Fruit fly (Drosophila melanogaster) whole organism, adult: Measurements from ENCODE around the gene Ugt305A1.

Experiments used
- CG11617 ChIP-seq: fragments of 200-800 bp; sonication (Bioruptor generic); optimal IDR thresholded peaks from 2 replicates; lab custom pipeline; 2017; ENCODE audit warnings: mild to moderate bottlenecking, missing biosample characterization, missing genetic modification reagents, missing genetic modification characterization
- CG12768 ChIP-seq: fragments of 200-800 bp; sonication (Bioruptor generic); optimal IDR thresholded peaks from 2 replicates; lab custom pipeline; 2017; ENCODE audit warnings: missing biosample characterization, missing genetic modification characterization, mild to moderate bottlenecking, moderate library complexity, missing genetic modification reagents
- CG1620 ChIP-seq: fragments of 200-800 bp; sonication (Bioruptor generic); optimal IDR thresholded peaks from 2 replicates; lab custom pipeline; 2016; ENCODE audit warnings: missing biosample characterization, missing genetic modification characterization
- CG33017 ChIP-seq: fragments of 200-800 bp; sonication (Bioruptor generic); optimal IDR thresholded peaks from 2 replicates; lab custom pipeline; 2018; ENCODE audit warnings: missing biosample characterization, mild to moderate bottlenecking, missing genetic modification characterization, moderate library complexity
- CG7045 ChIP-seq: fragments of 200-800 bp; sonication (Bioruptor generic); optimal IDR thresholded peaks from 2 replicates; lab custom pipeline; 2017; ENCODE audit warnings: missing biosample characterization, mild to moderate bottlenecking, missing genetic modification characterization
- CG7101 ChIP-seq: fragments of 200-800 bp; sonication (Bioruptor generic); optimal IDR thresholded peaks from 2 replicates; lab custom pipeline; 2018; ENCODE audit warnings: missing biosample characterization, mild to moderate bottlenecking, missing genetic modification characterization, moderate library complexity
- Clk ChIP-seq: fragments of 200-800 bp; sonication (Bioruptor generic); optimal IDR thresholded peaks from 2 replicates; lab custom pipeline; 2017; ENCODE audit warnings: missing biosample characterization, missing genetic modification characterization
- Crg-1 ChIP-seq: fragments of 200-800 bp; sonication (Bioruptor generic); optimal IDR thresholded peaks from 2 replicates; lab custom pipeline; 2016; ENCODE audit warnings: missing biosample characterization, missing genetic modification characterization
- Hr96 ChIP-seq: fragments of 200-800 bp; sonication (Bioruptor generic); optimal IDR thresholded peaks from 2 replicates; lab custom pipeline; 2016; ENCODE audit warnings: missing biosample characterization, missing genetic modification characterization
- Mnt ChIP-seq: fragments of 200-800 bp; sonication (Bioruptor generic); optimal IDR thresholded peaks from 2 replicates; lab custom pipeline; 2016; ENCODE audit warnings: missing biosample characterization, mild to moderate bottlenecking, missing genetic modification characterization
- cic ChIP-seq: fragments of 200-800 bp; sonication (Bioruptor generic); optimal IDR thresholded peaks from 2 replicates; lab custom pipeline; 2017; ENCODE audit warnings: missing biosample characterization, mild to moderate bottlenecking, missing genetic modification characterization, moderate library complexity
- pad ChIP-seq: fragments of 200-800 bp; sonication (Bioruptor generic); optimal IDR thresholded peaks from 3 replicates; lab custom pipeline; 2017; ENCODE audit warnings: missing biosample characterization, missing genetic modification characterization, mild to moderate bottlenecking, moderate library complexity, missing genetic modification reagents
- toe ChIP-seq: fragments of 200-800 bp; sonication (Bioruptor generic); optimal IDR thresholded peaks from 2 replicates; lab custom pipeline; 2016; ENCODE audit warnings: missing biosample characterization, missing genetic modification characterization

DNA sequence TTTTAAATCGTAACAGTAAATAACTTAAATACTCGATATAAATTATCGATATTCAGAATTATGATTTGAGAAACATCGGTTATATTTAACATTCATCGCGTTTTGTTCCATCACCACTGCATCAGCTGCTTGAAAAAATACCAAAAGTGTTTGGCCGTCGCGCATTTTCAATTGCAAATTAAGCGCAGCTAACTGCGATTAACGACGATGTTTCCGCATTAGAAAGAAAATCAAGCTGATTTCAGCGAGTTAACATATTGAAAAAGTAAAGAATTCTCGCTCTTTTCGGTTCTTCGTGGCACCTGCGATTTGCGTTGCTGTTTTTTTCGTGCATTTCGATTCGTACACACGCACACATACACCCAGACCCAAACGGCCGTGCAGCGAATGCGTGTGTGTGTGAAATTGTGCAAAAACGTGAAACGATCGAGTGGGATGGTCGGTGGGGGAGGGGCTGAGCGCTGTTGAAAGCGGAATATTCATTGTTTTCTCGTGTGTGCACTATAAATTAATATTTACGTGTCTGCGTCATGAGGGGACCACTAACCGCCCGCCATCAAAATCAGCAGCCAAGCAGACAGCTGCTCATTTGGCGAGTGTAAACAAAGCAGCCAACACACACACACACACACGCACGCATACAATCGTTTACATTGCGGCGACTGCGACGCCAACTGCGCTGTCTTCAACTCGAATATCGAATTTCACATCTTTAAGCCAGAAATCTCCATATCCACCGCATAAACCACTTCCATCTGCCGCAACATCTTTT lies 48.7 kb downstream of the Ugt305A1 start, which contains the start of gene Ack:
- TF ChIP-seq CG7045, result no peak
- no peak for TF ChIP-seq CG7101
- TF ChIP-seq toe (GFP tag; lab: Kevin White, UChicago), result peak; percentile 16
- TF ChIP-seq Crg-1 (GFP tag; lab: Kevin White, UChicago), result no peak
- peak; percentile 58 for TF ChIP-seq cic (GFP tag; lab: Kevin White, UChicago)
- peak; percentile 45 for TF ChIP-seq CG12768 (GFP tag; lab: Kevin White, UChicago)
- TF ChIP-seq pad (GFP tag; lab: Kevin White, UChicago), result no peak
- peak; percentile 51 for TF ChIP-seq CG11617 (GFP tag; lab: Kevin White, UChicago)
- TF ChIP-seq CG33017 (tag; lab: Kevin White, UChicago), result no peak
- no peak for TF ChIP-seq Hr96 (GFP tag; lab: Kevin White, UChicago)
- TF ChIP-seq CG1620 (GFP tag; lab: Kevin White, UChicago), result no peak
- peak; percentile 79 for TF ChIP-seq Mnt
- TF ChIP-seq Clk (GFP tag; lab: Kevin White, UChicago), result peak; percentile 32
